Fruit fly (Drosophila melanogaster): ENCODE measurements around the gene CG8064.

dm6 chr3R:18275113-18275782 is 8.2 kb upstream of the CG8064 start:
- TF ChIP-seq ttk (optimal IDR thresholded peaks at IDR 0.05) (no peak), Sin3A (optimal IDR thresholded peaks at IDR 0.05) (no peak), h (optimal IDR thresholded peaks at IDR 0.05) (no peak), psq (optimal IDR thresholded peaks at IDR 0.05) (no peak)

Data from Kc167 (cell line).